Worm (Caenorhabditis elegans) whole organism, late embryonic: ENCODE data around the gene clec-233.

Experiments used
- C08G9.2 ChIP-seq: sonication (generic microtip); optimal IDR thresholded peaks from 2 replicates; lab custom pipeline; 2016; ENCODE audit warnings: mild to moderate bottlenecking, missing genetic modification characterization, moderate library complexity, missing compliant biosample characterization
- C38D4.7 ChIP-seq: fragments of 200-800 bp; sonication (Bioruptor generic); optimal IDR thresholded peaks from 2 replicates; lab custom pipeline; 2018; ENCODE audit warnings: mild to moderate bottlenecking, missing genetic modification characterization, moderate library complexity, missing compliant biosample characterization
- F13H6.1 ChIP-seq: sonication (generic microtip); optimal IDR thresholded peaks from 2 replicates; lab custom pipeline; 2016; ENCODE audit warnings: missing genetic modification characterization, missing compliant biosample characterization
- K09A11.1 ChIP-seq: sonication (generic microtip); optimal IDR thresholded peaks from 2 replicates; lab custom pipeline; 2017; ENCODE audit warnings: antibody characterized with exemption, mild to moderate bottlenecking, missing genetic modification characterization, missing compliant biosample characterization; ENCODE audit not compliant: insufficient read depth
- T23F11.4 ChIP-seq: fragments of 200-800 bp; sonication (Bioruptor generic); optimal IDR thresholded peaks from 2 replicates; lab custom pipeline; 2018; ENCODE audit warnings: mild to moderate bottlenecking, missing genetic modification characterization, missing compliant biosample characterization
- Y22D7AL.16 ChIP-seq: sonication (generic microtip); optimal IDR thresholded peaks from 2 replicates; lab custom pipeline; 2016; ENCODE audit warnings: missing genetic modification characterization, missing compliant biosample characterization
- ahr-1 ChIP-seq: sonication (generic microtip); optimal IDR thresholded peaks from 2 replicates; lab custom pipeline; 2016; ENCODE audit warnings: missing genetic modification characterization, missing compliant biosample characterization
- ama-1 ChIP-seq: fragments of 150-350 bp; optimal IDR thresholded peaks from 2 replicates; lab custom pipeline; 2014
- ceh-19 ChIP-seq: fragments of 200-800 bp; sonication (Bioruptor generic); optimal IDR thresholded peaks from 2 replicates; lab custom pipeline; 2018; ENCODE audit warnings: mild to moderate bottlenecking, missing genetic modification characterization, missing compliant biosample characterization
- ceh-22 ChIP-seq: sonication (generic microtip); optimal IDR thresholded peaks from 2 replicates; lab custom pipeline; 2017; ENCODE audit warnings: missing biosample characterization, missing genetic modification characterization
- ceh-24 ChIP-seq: sonication (generic microtip); optimal IDR thresholded peaks from 2 replicates; lab custom pipeline; 2016; ENCODE audit warnings: mild to moderate bottlenecking, missing genetic modification characterization, missing compliant biosample characterization
- ceh-30 ChIP-seq: fragments of 150-350 bp; optimal IDR thresholded peaks from 2 replicates; lab custom pipeline; 2014; ENCODE audit warnings: missing biosample characterization, missing genetic modification characterization
- ceh-34 ChIP-seq: sonication (generic microtip); optimal IDR thresholded peaks from 2 replicates; lab custom pipeline; 2016; ENCODE audit warnings: mild to moderate bottlenecking, missing genetic modification characterization, missing compliant biosample characterization
- ceh-48 ChIP-seq: sonication (generic microtip); optimal IDR thresholded peaks from 2 replicates; lab custom pipeline; 2016; ENCODE audit warnings: missing genetic modification characterization, inconsistent platforms, missing compliant biosample characterization
- ceh-9 ChIP-seq: sonication (generic microtip); optimal IDR thresholded peaks from 2 replicates; lab custom pipeline; 2016; ENCODE audit warnings: mild to moderate bottlenecking, missing genetic modification characterization, inconsistent platforms, missing compliant biosample characterization
- dmd-4 ChIP-seq: sonication (generic microtip); optimal IDR thresholded peaks from 2 replicates; lab custom pipeline; 2016; ENCODE audit warnings: borderline replicate concordance, missing genetic modification characterization, missing compliant biosample characterization
- elt-4 ChIP-seq: sonication (generic microtip); optimal IDR thresholded peaks from 2 replicates; lab custom pipeline; 2016; ENCODE audit warnings: missing genetic modification characterization, missing compliant biosample characterization
- eyg-1 ChIP-seq: sonication (generic microtip); optimal IDR thresholded peaks from 2 replicates; lab custom pipeline; 2016; ENCODE audit warnings: missing genotype, missing genetic modification characterization, missing compliant biosample characterization
- fax-1 ChIP-seq: sonication (generic microtip); optimal IDR thresholded peaks from 2 replicates; lab custom pipeline; 2016; ENCODE audit warnings: missing genotype, missing genetic modification characterization, missing compliant biosample characterization
- fkh-10 ChIP-seq: fragments of 150-350 bp; optimal IDR thresholded peaks from 2 replicates; lab custom pipeline; 2014; ENCODE audit warnings: missing biosample characterization, missing genetic modification reagents, missing genetic modification characterization
- fkh-6 ChIP-seq: sonication (generic microtip); optimal IDR thresholded peaks from 2 replicates; lab custom pipeline; 2016; ENCODE audit warnings: missing genetic modification characterization, missing compliant biosample characterization
- hlh-6 ChIP-seq: sonication (generic microtip); optimal IDR thresholded peaks from 2 replicates; lab custom pipeline; 2016; ENCODE audit warnings: missing genotype, missing genetic modification characterization, missing compliant biosample characterization
- lin-11 ChIP-seq: fragments of 200-800 bp; sonication (Bioruptor generic); optimal IDR thresholded peaks from 2 replicates; lab custom pipeline; 2018; ENCODE audit warnings: mild to moderate bottlenecking, missing genetic modification characterization, missing compliant biosample characterization
- nhr-11 ChIP-seq: fragments of 150-350 bp; optimal IDR thresholded peaks from 2 replicates; lab custom pipeline; 2014; ENCODE audit warnings: missing biosample characterization, missing genetic modification characterization
- npax-4 ChIP-seq: sonication (generic microtip); optimal IDR thresholded peaks from 2 replicates; lab custom pipeline; 2016; ENCODE audit warnings: missing genetic modification characterization, missing compliant biosample characterization
- odd-2 ChIP-seq: sonication (generic microtip); optimal IDR thresholded peaks from 2 replicates; lab custom pipeline; 2017; ENCODE audit warnings: antibody characterized with exemption, mild to moderate bottlenecking, missing genetic modification characterization, missing compliant biosample characterization
- pag-3 ChIP-seq: sonication (generic microtip); optimal IDR thresholded peaks from 2 replicates; lab custom pipeline; 2016; ENCODE audit warnings: missing compliant biosample characterization, missing genetic modification characterization, borderline replicate concordance
- pat-9 ChIP-seq: fragments of 200-800 bp; sonication (Bioruptor generic); optimal IDR thresholded peaks from 2 replicates; lab custom pipeline; 2018; ENCODE audit warnings: mild to moderate bottlenecking, missing genetic modification characterization, moderate library complexity, missing compliant biosample characterization
- pha-2 ChIP-seq: sonication (generic microtip); optimal IDR thresholded peaks from 2 replicates; lab custom pipeline; 2017; ENCODE audit warnings: mild to moderate bottlenecking, missing genetic modification characterization, missing compliant biosample characterization
- pha-4 ChIP-seq: fragments of 150-350 bp; optimal IDR thresholded peaks from 2 replicates; lab custom pipeline; 2018; ENCODE audit warnings: missing biosample characterization, missing genetic modification reagents, missing genetic modification characterization
- pqm-1 ChIP-seq: sonication (generic microtip); optimal IDR thresholded peaks from 2 replicates; lab custom pipeline; 2016; ENCODE audit warnings: missing genetic modification characterization, missing compliant biosample characterization
- pros-1 ChIP-seq: fragments of 150-350 bp; optimal IDR thresholded peaks from 2 replicates; lab custom pipeline; 2014; ENCODE audit warnings: missing biosample characterization, missing genetic modification reagents, missing genetic modification characterization
- ref-2 ChIP-seq: sonication (generic microtip); optimal IDR thresholded peaks from 2 replicates; lab custom pipeline; 2016; ENCODE audit warnings: missing genetic modification characterization, missing compliant biosample characterization
- rnt-1 ChIP-seq: sonication (generic microtip); optimal IDR thresholded peaks from 2 replicates; lab custom pipeline; 2016; ENCODE audit warnings: missing genetic modification characterization, missing compliant biosample characterization
- sox-2 ChIP-seq: fragments of 200-800 bp; sonication (Bioruptor generic); IDR thresholded peaks from 2 replicates; pipeline ENCODE4 v1.3.6; 2022; ENCODE audit warnings: missing genetic modification reagents, missing genetic modification characterization, missing compliant biosample characterization
- syd-9 ChIP-seq: sonication (generic microtip); optimal IDR thresholded peaks from 2 replicates; lab custom pipeline; 2016; ENCODE audit warnings: mild to moderate bottlenecking, missing genetic modification characterization, moderate library complexity, missing compliant biosample characterization
- tbx-2 ChIP-seq: sonication (generic microtip); optimal IDR thresholded peaks from 2 replicates; lab custom pipeline; 2016; ENCODE audit warnings: missing genetic modification characterization, missing compliant biosample characterization
- ttx-3 ChIP-seq: sonication (generic microtip); optimal IDR thresholded peaks from 2 replicates; lab custom pipeline; 2016; ENCODE audit warnings: missing genetic modification reagents, missing genetic modification characterization, missing compliant biosample characterization
- unc-3 ChIP-seq, 2 experiments: fragments of 200-800 bp in 1 of 2; sonication (Bioruptor generic) in 1 of 2; sonication (generic microtip) in 1 of 2; conservative IDR thresholded peaks in 1 of 2; optimal IDR thresholded peaks in 1 of 2; 2 replicates each; pipeline versions ENCODE4 v1.3.6 to Lab custom; 2016 to 2022; ENCODE audit warnings: missing compliant biosample characterization in 2 of 2, missing genetic modification characterization in 2 of 2, missing genetic modification reagents in 1 of 2
- unc-42 ChIP-seq: sonication (generic microtip); optimal IDR thresholded peaks from 2 replicates; lab custom pipeline; 2016; ENCODE audit warnings: missing genotype, missing genetic modification characterization, missing compliant biosample characterization
- unc-86 ChIP-seq: sonication (generic microtip); optimal IDR thresholded peaks from 2 replicates; lab custom pipeline; 2016; ENCODE audit warnings: missing genetic modification characterization, missing compliant biosample characterization
- zip-5 ChIP-seq: sonication (generic microtip); optimal IDR thresholded peaks from 2 replicates; lab custom pipeline; 2016; ENCODE audit warnings: missing genetic modification characterization, missing compliant biosample characterization
- ztf-16 ChIP-seq: sonication (generic microtip); optimal IDR thresholded peaks from 2 replicates; lab custom pipeline; 2017; ENCODE audit warnings: missing genetic modification characterization, missing compliant biosample characterization

Gene clec-233

DNA sequence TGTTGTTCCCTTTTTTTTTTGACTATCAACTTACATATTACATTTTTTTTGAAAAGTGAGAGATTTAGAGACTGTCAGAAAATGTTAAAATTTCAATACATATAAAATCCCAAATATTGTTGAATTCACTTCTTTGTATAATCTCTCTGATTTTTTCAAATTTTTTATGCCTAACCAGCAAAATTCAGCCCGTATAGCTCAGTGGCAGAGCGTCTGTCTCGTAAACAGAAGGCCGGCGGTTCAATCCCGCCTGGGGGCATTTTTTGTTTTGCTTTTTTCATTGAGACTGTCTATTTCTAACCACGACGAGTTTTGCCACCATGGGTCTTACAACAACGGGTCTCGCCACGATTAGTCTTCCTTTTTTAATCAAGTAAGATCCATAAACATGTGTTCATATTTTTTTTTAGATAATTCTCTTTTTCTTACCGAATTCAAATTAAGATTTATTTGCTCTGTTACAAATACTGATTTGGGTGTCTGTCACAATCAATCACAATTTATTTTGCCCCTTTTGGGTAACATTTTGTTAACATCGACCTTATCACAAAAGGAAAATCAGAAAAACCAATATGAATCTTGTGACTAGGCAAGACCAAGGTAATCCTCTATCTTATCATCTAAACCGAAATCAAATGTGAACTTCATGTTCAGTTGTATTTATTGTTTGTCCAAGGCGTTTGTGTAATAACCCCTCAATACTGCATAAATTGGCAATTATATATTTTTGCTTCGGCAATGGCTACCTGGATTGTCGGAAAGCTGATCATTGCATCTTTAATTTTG lies 14.6 kb upstream of the clec-233 start, which contains the start of gene glc-1:
TSS of gene glc-1 (plus strand) at position 663 of the 786 bp plus-strand sequence.
- TF ChIP-seq pag-3, result no peak
- no peak for TF ChIP-seq unc-3 (GFP tag; conservative IDR thresholded peaks at IDR 0.05; lab: Robert Waterston, UW)
- no peak for TF ChIP-seq unc-3 (tag; optimal IDR thresholded peaks at IDR 0.05; lab: Kevin White, UChicago)
- no peak for TF ChIP-seq odd-2 (tag; lab: Kevin White, UChicago)
- no peak for TF ChIP-seq lin-11 (tag; lab: Kevin White, UChicago)
- no peak for TF ChIP-seq ceh-30 (tag; lab: Kevin White, UChicago)
- no peak for TF ChIP-seq pqm-1 (tag; lab: Kevin White, UChicago)
- no peak for TF ChIP-seq ama-1 (lab: Kevin White, UChicago)
- TF ChIP-seq elt-4, result no peak
- TF ChIP-seq, all 69 proteins: peak for 0

DNA sequence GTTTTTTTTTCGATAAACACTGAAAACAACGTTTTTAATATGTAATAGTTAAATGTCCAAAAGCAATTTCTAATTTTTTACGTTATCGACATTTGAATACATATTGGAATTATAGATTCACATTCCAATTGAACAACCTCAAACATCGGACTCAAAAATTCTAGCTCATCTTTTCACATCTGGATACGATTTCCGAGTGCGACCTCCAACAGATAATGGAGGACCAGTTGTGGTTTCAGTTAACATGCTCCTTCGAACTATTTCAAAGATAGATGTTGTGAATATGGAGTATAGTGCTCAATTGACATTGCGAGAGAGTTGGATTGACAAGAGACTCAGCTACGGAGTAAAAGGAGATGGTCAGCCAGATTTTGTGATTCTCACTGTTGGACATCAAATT lies 13.7 kb upstream of the clec-233 start:
- no peak for TF ChIP-seq pat-9 (tag; lab: Kevin White, UChicago)
- TF ChIP-seq ceh-9 (tag; lab: Kevin White, UChicago), result no peak
- TF ChIP-seq ceh-30 (tag; lab: Kevin White, UChicago), result no peak
- no peak for TF ChIP-seq ceh-34 (tag; lab: Kevin White, UChicago)
- TF ChIP-seq pha-4, result no peak
- TF ChIP-seq ztf-16 (tag; lab: Kevin White, UChicago), result no peak
- no peak for TF ChIP-seq F13H6.1 (tag; lab: Kevin White, UChicago)
- TF ChIP-seq tbx-2 (tag; lab: Kevin White, UChicago), result no peak
- no peak for TF ChIP-seq Y22D7AL.16 (tag; lab: Kevin White, UChicago)
- no peak for TF ChIP-seq pha-2 (tag; lab: Kevin White, UChicago)
- no peak for TF ChIP-seq elt-4
- TF ChIP-seq rnt-1, result no peak
- TF ChIP-seq unc-42 (tag; lab: Kevin White, UChicago), result no peak
- TF ChIP-seq sox-2 (GFP tag; lab: Robert Waterston, UW), result no peak
- TF ChIP-seq ceh-22 (tag; lab: Kevin White, UChicago), result no peak
- TF ChIP-seq npax-4, result no peak
- no peak for TF ChIP-seq fax-1
- TF ChIP-seq syd-9, result no peak

DNA sequence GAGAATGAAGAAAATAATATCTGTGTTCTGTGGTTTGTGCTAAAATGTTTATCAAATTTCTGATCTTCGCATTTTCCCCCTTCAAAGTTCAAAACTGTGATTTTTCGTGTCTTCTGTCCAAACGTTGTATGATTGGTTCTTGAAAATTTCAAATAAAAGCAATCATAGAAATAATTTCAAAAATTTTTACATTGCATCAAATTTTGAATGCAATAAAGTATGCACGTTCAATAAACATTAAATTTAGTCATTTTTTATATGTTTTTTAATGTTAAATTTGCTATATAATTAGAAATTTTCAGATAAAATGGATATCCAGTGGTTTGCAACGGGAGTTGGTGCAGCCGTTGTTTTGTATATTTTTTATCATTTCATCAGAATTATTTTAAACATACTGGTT lies 9.7 kb upstream of the clec-233 start, which contains the start of gene stdh-2:
TSS of gene stdh-2 (plus strand) at position 301 of the 400 bp plus-strand sequence.
- TF ChIP-seq ceh-9 (tag; lab: Kevin White, UChicago) (no peak), ztf-16 (tag; lab: Kevin White, UChicago) (no peak), ama-1 (lab: Kevin White, UChicago) (no peak), ttx-3 (tag; lab: Kevin White, UChicago) (no peak), ahr-1 (no peak), pqm-1 (tag; lab: Kevin White, UChicago) (no peak), C38D4.7 (GFP tag; lab: Kevin White, UChicago) (no peak), ceh-24 (tag; lab: Kevin White, UChicago) (no peak), ceh-48 (tag; lab: Kevin White, UChicago) (no peak), eyg-1 (tag; lab: Kevin White, UChicago) (no peak), unc-86 (tag; lab: Kevin White, UChicago) (no peak), F13H6.1 (tag; lab: Kevin White, UChicago) (no peak), elt-4 (no peak), pros-1 (no peak), fkh-10 (no peak)

DNA sequence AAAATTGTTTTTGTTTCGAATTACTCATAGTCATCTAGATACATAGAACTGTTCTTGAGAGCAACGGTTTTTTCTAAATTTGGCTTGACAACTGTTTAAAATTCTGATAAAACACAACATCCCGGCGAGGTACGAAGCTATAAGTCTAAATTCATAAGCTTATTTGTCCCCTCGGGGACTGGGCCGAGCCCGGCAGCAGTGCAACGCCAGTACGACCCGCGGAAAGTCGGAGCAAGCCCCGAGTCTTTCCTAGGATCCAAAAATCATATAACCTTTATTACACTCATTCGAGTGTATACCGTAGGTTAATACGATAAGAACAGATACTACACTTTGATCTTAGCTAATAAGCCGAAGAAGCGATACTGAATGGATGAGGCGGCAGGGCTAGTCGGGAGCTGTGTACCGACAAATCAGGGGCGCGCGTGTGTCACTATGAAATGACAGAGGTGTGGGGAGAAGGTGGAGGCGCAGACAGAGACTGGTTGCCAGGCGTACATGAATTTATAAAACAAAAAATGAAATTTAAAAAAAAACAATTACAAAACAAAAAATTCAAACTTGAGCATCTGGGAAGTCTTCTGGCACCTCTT lies 8.1 kb upstream of the clec-233 start:
- no peak for TF ChIP-seq T23F11.4 (GFP tag; lab: Kevin White, UChicago)
- TF ChIP-seq zip-5 (tag; lab: Kevin White, UChicago), result no peak
- TF ChIP-seq ceh-19 (GFP tag; lab: Kevin White, UChicago), result no peak
- no peak for TF ChIP-seq Y22D7AL.16 (tag; lab: Kevin White, UChicago)
- no peak for TF ChIP-seq dmd-4 (tag; lab: Kevin White, UChicago)
- no peak for TF ChIP-seq ttx-3 (tag; lab: Kevin White, UChicago)
- no peak for TF ChIP-seq K09A11.1
- TF ChIP-seq ref-2 (tag; lab: Kevin White, UChicago), result no peak
- TF ChIP-seq nhr-11 (tag; lab: Kevin White, UChicago), result no peak
- no peak for TF ChIP-seq C08G9.2 (tag; lab: Kevin White, UChicago)
- TF ChIP-seq hlh-6 (tag; lab: Kevin White, UChicago), result no peak
- no peak for TF ChIP-seq ceh-22 (tag; lab: Kevin White, UChicago)
- no peak for TF ChIP-seq ceh-24 (tag; lab: Kevin White, UChicago)
- no peak for TF ChIP-seq unc-86 (tag; lab: Kevin White, UChicago)
- TF ChIP-seq ceh-48 (tag; lab: Kevin White, UChicago), result no peak
- no peak for TF ChIP-seq fkh-6
- no peak for TF ChIP-seq F13H6.1 (tag; lab: Kevin White, UChicago)
- TF ChIP-seq pag-3, result no peak
- TF ChIP-seq, all 69 proteins: peak for 0
